Fruit fly (Drosophila melanogaster): Measurements from ENCODE around the gene Tsf2.

DNA sequence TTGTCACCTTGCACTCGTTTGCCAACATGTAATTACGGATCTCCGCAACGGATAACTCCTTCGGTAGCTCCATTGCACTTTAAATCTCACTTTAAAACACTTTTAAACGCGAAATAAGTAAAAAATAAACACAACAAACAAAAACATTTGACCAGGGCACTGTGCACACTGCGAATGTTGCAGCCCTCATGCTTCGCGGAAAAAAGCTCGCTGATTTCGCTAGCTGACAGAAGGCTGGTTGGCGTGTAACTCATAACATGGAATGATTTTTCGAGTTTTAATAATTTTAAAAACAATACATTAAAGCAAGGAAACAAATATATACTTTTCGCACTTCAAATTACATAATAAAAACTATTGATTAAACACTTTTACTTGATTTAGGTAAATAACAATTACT, 38.8 kb upstream of the Tsf2 start, which contains the start of gene sowah:
- TF ChIP-seq psq (optimal IDR thresholded peaks at IDR 0.05) (no peak), insv (optimal IDR thresholded peaks at IDR 0.05) (no peak), h (optimal IDR thresholded peaks at IDR 0.05) (no peak), Myc (optimal IDR thresholded peaks at IDR 0.05) (no peak), Sin3A (optimal IDR thresholded peaks at IDR 0.05) (no peak)

Data from Kc167 (cell line).